Worm (Caenorhabditis elegans) whole organism, L4 larva: Measurements from ENCODE around the gene rec-8.
A peak's percentile ranks its signal among the peaks of the same experiment; 100 is the strongest.

ENCODE experiments used
- F49E8.2 ChIP-seq: sonication (generic microtip); optimal IDR thresholded peaks from 2 replicates; lab custom pipeline; 2016; ENCODE audit warnings: missing compliant biosample characterization, mild to moderate bottlenecking, missing genetic modification characterization, borderline replicate concordance
- Y48G9A.11 ChIP-seq: fragments of 200-800 bp; sonication (Bioruptor generic); IDR thresholded peaks from 2 replicates; pipeline ENCODE4 v1.3.6; 2022; ENCODE audit warnings: missing genetic modification reagents, missing genetic modification characterization, missing compliant biosample characterization
- aha-1 ChIP-seq: fragments of 150-350 bp; peaks from one replicate; lab custom pipeline; 2014; ENCODE audit warnings: missing biosample characterization, missing genetic modification characterization
- aly-2 ChIP-seq: sonication (generic microtip); optimal IDR thresholded peaks from 2 replicates; lab custom pipeline; 2018; ENCODE audit warnings: missing biosample characterization, missing genetic modification characterization
- arid-1 ChIP-seq: fragments of 200-800 bp; sonication (Bioruptor generic); conservative IDR thresholded peaks from 2 replicates; pipeline ENCODE4 v1.3.6; 2022; ENCODE audit warnings: missing genetic modification reagents, missing genetic modification characterization, missing compliant biosample characterization
- ces-1 ChIP-seq: fragments of 150-350 bp; sonication (generic microtip); optimal IDR thresholded peaks from 4 replicates; lab custom pipeline; 2014; ENCODE audit warnings: missing biosample characterization, missing genetic modification reagents, missing genetic modification characterization
- daf-16 ChIP-seq, 3 experiments: sonication (generic microtip); optimal IDR thresholded peaks; 2 replicates each; lab custom pipeline; 2016 to 2017; ENCODE audit warnings: missing genetic modification characterization in 3 of 3, missing genetic modification reagents in 3 of 3, mild to moderate bottlenecking in 2 of 3, missing compliant biosample characterization in 2 of 3, missing biosample characterization in 1 of 3, moderate library complexity in 1 of 3
- daf-19 ChIP-seq: fragments of 200-800 bp; sonication (Bioruptor generic); conservative IDR thresholded peaks from 2 replicates; pipeline ENCODE4 v1.3.6; 2022; ENCODE audit warnings: missing genetic modification characterization, missing compliant biosample characterization
- dmd-6 ChIP-seq: fragments of 200-800 bp; sonication (Bioruptor generic); IDR thresholded peaks from 2 replicates; pipeline ENCODE4 v1.3.6; 2022; ENCODE audit warnings: missing genetic modification reagents, missing genetic modification characterization, missing compliant biosample characterization
- dve-1 ChIP-seq: sonication (generic microtip); optimal IDR thresholded peaks from 2 replicates; lab custom pipeline; 2017; ENCODE audit warnings: antibody characterized with exemption, mild to moderate bottlenecking, missing genetic modification characterization, missing compliant biosample characterization; ENCODE audit not compliant: insufficient read depth
- hif-1 ChIP-seq, 2 experiments: sonication (generic microtip); optimal IDR thresholded peaks; 2 replicates each; lab custom pipeline; 2016 to 2017; ENCODE audit warnings: missing compliant biosample characterization in 2 of 2, missing genetic modification characterization in 2 of 2, missing genetic modification reagents in 2 of 2, missing genotype in 2 of 2, mild to moderate bottlenecking in 1 of 2
- hlh-11 ChIP-seq: fragments of 200-800 bp; sonication (Bioruptor generic); optimal IDR thresholded peaks from 2 replicates; lab custom pipeline; 2018; ENCODE audit warnings: mild to moderate bottlenecking, missing genetic modification characterization, missing compliant biosample characterization
- hlh-30 ChIP-seq: sonication (generic microtip); optimal IDR thresholded peaks from 2 replicates; lab custom pipeline; 2017; ENCODE audit warnings: antibody characterized with exemption, mild to moderate bottlenecking, missing genetic modification characterization, missing compliant biosample characterization; ENCODE audit not compliant: insufficient read depth
- lin-13 ChIP-seq: fragments of 150-350 bp; optimal IDR thresholded peaks from 2 replicates; lab custom pipeline; 2014; ENCODE audit warnings: missing biosample characterization, missing genetic modification reagents, missing genetic modification characterization
- lin-38 ChIP-seq: fragments of 200-800 bp; sonication (Bioruptor generic); IDR thresholded peaks from 2 replicates; pipeline ENCODE4 v1.3.6; 2022; ENCODE audit warnings: missing genetic modification reagents, missing genetic modification characterization, missing compliant biosample characterization
- lsy-2 ChIP-seq, 2 experiments: fragments of 150-350 bp in 1 of 2; sonication (generic microtip) in 1 of 2; optimal IDR thresholded peaks; 2 replicates each; lab custom pipeline; 2014 to 2017; ENCODE audit warnings: missing biosample characterization in 2 of 2, missing genetic modification characterization in 2 of 2
- mdl-1 ChIP-seq, 2 experiments: fragments of 150-350 bp in 1 of 2; sonication (generic microtip) in 1 of 2; optimal IDR thresholded peaks; 2 replicates each; lab custom pipeline; 2014 to 2017; ENCODE audit warnings: missing biosample characterization in 2 of 2, missing genetic modification characterization in 2 of 2
- mxl-2 ChIP-seq: fragments of 200-800 bp; sonication (Bioruptor generic); conservative IDR thresholded peaks from 2 replicates; pipeline ENCODE4 v1.3.6; 2022; ENCODE audit warnings: missing genetic modification reagents, missing genetic modification characterization, missing compliant biosample characterization
- mxl-3 ChIP-seq: fragments of 200-800 bp; sonication (Bioruptor generic); optimal IDR thresholded peaks from 2 replicates; lab custom pipeline; 2018; ENCODE audit warnings: mild to moderate bottlenecking, missing genetic modification characterization, missing compliant biosample characterization
- nhr-102 ChIP-seq: sonication (generic microtip); optimal IDR thresholded peaks from 2 replicates; lab custom pipeline; 2016; ENCODE audit warnings: mild to moderate bottlenecking, missing genetic modification characterization, moderate library complexity, missing compliant biosample characterization
- nhr-111 ChIP-seq: fragments of 200-800 bp; sonication (Bioruptor generic); optimal IDR thresholded peaks from 2 replicates; lab custom pipeline; 2018; ENCODE audit warnings: mild to moderate bottlenecking, missing genetic modification characterization, missing compliant biosample characterization
- nhr-28 ChIP-seq: fragments of 150-350 bp; optimal IDR thresholded peaks from 2 replicates; lab custom pipeline; 2014; ENCODE audit warnings: missing biosample characterization, missing genetic modification characterization
- nhr-48 ChIP-seq: sonication (generic microtip); optimal IDR thresholded peaks from 2 replicates; lab custom pipeline; 2016; ENCODE audit warnings: mild to moderate bottlenecking, missing genetic modification characterization, missing compliant biosample characterization
- nhr-76 ChIP-seq: fragments of 150-350 bp; optimal IDR thresholded peaks from 2 replicates; lab custom pipeline; 2014; ENCODE audit warnings: missing biosample characterization, missing genetic modification characterization
- nhr-77 ChIP-seq: fragments of 150-350 bp; optimal IDR thresholded peaks from 2 replicates; lab custom pipeline; 2014; ENCODE audit warnings: missing biosample characterization, missing genetic modification characterization
- php-3 ChIP-seq: fragments of 200-800 bp; sonication (Bioruptor generic); IDR thresholded peaks from 2 replicates; pipeline ENCODE4 v1.3.6; 2022; ENCODE audit warnings: missing genetic modification reagents, missing genetic modification characterization, missing compliant biosample characterization
- pqm-1 ChIP-seq: sonication (generic microtip); optimal IDR thresholded peaks from 2 replicates; lab custom pipeline; 2017; ENCODE audit warnings: missing biosample characterization, missing genetic modification characterization
- set-16 ChIP-seq: fragments of 200-800 bp; sonication (Bioruptor generic); IDR thresholded peaks from 2 replicates; pipeline ENCODE4 v1.3.6; 2022; ENCODE audit warnings: missing genetic modification reagents, missing genetic modification characterization, missing compliant biosample characterization
- snpc-1.2 ChIP-seq: fragments of 200-800 bp; sonication (Bioruptor generic); IDR thresholded peaks from 2 replicates; pipeline ENCODE4 v1.3.6; 2022; ENCODE audit warnings: missing genetic modification reagents, missing genetic modification characterization, missing compliant biosample characterization
- unc-130 ChIP-seq: sonication (generic microtip); optimal IDR thresholded peaks from 2 replicates; lab custom pipeline; 2016; ENCODE audit warnings: missing genetic modification reagents, missing genetic modification characterization, missing compliant biosample characterization
- unc-39 ChIP-seq: sonication (generic microtip); optimal IDR thresholded peaks from 2 replicates; lab custom pipeline; 2017; ENCODE audit warnings: missing biosample characterization, missing genetic modification characterization
- unc-62 ChIP-seq, 3 experiments: fragments of 150-350 bp in 1 of 3; sonication (generic microtip); optimal IDR thresholded peaks in 2 of 3; peaks in 1 of 3; 1 replicate in 1 of 3; 2 replicates in 2 of 3; lab custom pipeline; 2014 to 2017; ENCODE audit warnings: missing biosample characterization in 3 of 3, missing genetic modification characterization in 3 of 3, missing genetic modification reagents in 3 of 3, missing genotype in 1 of 3
- ztf-7 ChIP-seq: fragments of 150-350 bp; optimal IDR thresholded peaks from 2 replicates; lab custom pipeline; 2014; ENCODE audit warnings: missing biosample characterization, missing genetic modification characterization

Gene rec-8

ce11 chrIV:13353143-13353773 lies at the start of gene rec-8, which contains the start of gene mex-5:
Gene rec-8, minus strand, starts transcription at chrIV:13353193.
Gene mex-5, plus strand, starts transcription at chrIV:13353723.
- TF ChIP-seq snpc-1.2 (GFP tag; lab: Robert Waterston, UW) (peak; percentile 69), F49E8.2 (peak; percentile 22), unc-62 (GFP tag; optimal IDR thresholded peaks at IDR 0.05 in 1 of 2; lab: Kevin White, UChicago) (peak in 1 of 2 experiments; percentile 70), unc-62 (tag; optimal IDR thresholded peaks at IDR 0.05; lab: Kevin White, UChicago) (no peak), set-16 (no peak), unc-130 (GFP tag; lab: Kevin White, UChicago) (peak; percentile 91), Y48G9A.11 (GFP tag; lab: Robert Waterston, UW) (0 out of 2 replicates have a peak, but pooled peaks have one; percentile 8)

ce11 chrIV:13400456-13401364 lies 47.7 kb upstream of the rec-8 start, which contains the start of the genes memi-2 and cyp-31A5:
Gene memi-2, minus strand, starts transcription at chrIV:13400506.
Gene cyp-31A5, plus strand, starts transcription at chrIV:13401289.
- TF ChIP-seq ces-1 (no peak), unc-130 (GFP tag; lab: Kevin White, UChicago) (peak; percentile 19), unc-39 (no peak), unc-62 (GFP tag; optimal IDR thresholded peaks at IDR 0.05 in 1 of 2; lab: Kevin White, UChicago) (peak in 1 of 2 experiments; percentile 41), unc-62 (tag; optimal IDR thresholded peaks at IDR 0.05; lab: Kevin White, UChicago) (no peak), daf-19 (GFP tag; lab: Robert Waterston, UW) (no peak)

DNA sequence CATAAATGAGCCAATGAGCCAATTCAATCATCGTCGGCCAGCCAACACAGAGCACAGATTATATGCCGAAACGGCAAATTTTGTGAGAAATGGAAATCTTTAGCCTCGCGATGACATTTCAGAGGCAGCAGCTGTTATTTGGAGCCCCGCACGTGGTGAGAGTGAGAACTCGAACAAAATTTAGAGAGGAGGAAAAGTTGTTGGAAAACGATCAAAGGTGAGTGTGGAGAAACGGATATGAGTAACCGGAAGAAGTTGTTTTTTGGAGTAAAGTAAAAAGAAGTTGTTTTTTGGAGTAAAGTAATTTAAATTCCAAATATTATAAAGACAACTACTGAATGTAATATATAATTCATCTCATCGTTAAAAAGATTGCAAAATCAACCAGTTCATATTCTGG lies 45.7 kb upstream of the rec-8 start, which contains the start of gene Y62E10A.13:
TSS of gene Y62E10A.13 (minus strand) at position 326 of the 400 bp plus-strand sequence.
- peak; percentile 42; the same call in 1 of the 2 replicates for TF ChIP-seq lin-38 (GFP tag; lab: Robert Waterston, UW)
- TF ChIP-seq arid-1 (GFP tag; lab: Robert Waterston, UW): no peak
- TF ChIP-seq F49E8.2: peak; percentile 9

DNA sequence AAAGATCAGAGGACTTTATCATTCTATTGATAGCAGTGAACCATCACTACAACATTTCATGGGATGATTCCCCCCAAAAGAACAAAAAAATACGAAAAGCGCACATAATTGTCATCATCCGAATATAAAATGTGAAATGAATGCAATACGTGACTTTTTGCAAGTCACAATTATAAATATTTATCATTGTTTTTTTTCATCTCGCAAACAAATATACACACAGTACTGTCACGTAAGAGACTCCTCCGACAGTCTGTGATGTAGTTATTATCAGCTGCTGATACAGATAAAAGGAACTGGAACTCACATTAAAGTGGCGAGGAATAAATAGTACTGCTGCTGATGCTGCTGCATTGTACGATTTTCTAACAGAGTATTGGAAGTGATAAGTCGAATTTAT lies 43.4 kb upstream of the rec-8 start:
- no peak for TF ChIP-seq nhr-111 (GFP tag; lab: Kevin White, UChicago)
- peak; percentile 90 for TF ChIP-seq nhr-28
- peak; percentile 75 for TF ChIP-seq pqm-1 (tag; lab: Kevin White, UChicago)
- TF ChIP-seq dmd-6 (GFP tag; lab: Robert Waterston, UW): peak; percentile 60
- no peak for TF ChIP-seq aly-2 (tag; lab: Kevin White, UChicago)
- peak; percentile 64 for TF ChIP-seq hlh-30 (tag; lab: Kevin White, UChicago)
- TF ChIP-seq daf-16 (GFP tag; optimal IDR thresholded peaks at IDR 0.05; lab: Kevin White, UChicago): no peak
- peak; percentile 97 for TF ChIP-seq daf-16 (tag; optimal IDR thresholded peaks at IDR 0.05; lab: Kevin White, UChicago)
- peak; percentile 93 to 98 for TF ChIP-seq hif-1 (tag; optimal IDR thresholded peaks at IDR 0.05; lab: Kevin White, UChicago)
- no peak for TF ChIP-seq mxl-3 (GFP tag; lab: Kevin White, UChicago)
- no peak for TF ChIP-seq nhr-76 (tag; lab: Kevin White, UChicago)
- TF ChIP-seq php-3: peak; percentile 52; the same call in 1 of the 2 replicates
- TF ChIP-seq aha-1 (tag; lab: Kevin White, UChicago): peak; percentile 100
- peak; percentile 77 for TF ChIP-seq dve-1 (tag; lab: Kevin White, UChicago)
- TF ChIP-seq lsy-2 (tag; optimal IDR thresholded peaks at IDR 0.05; lab: Kevin White, UChicago): peak in 1 of 2 experiments; percentile 16
- TF ChIP-seq nhr-102 (tag; lab: Kevin White, UChicago): peak; percentile 35
- TF ChIP-seq nhr-77 (tag; lab: Kevin White, UChicago): no peak
- TF ChIP-seq Y48G9A.11 (GFP tag; lab: Robert Waterston, UW): no peak
- peak; percentile 65 for TF ChIP-seq hlh-11 (tag; lab: Kevin White, UChicago)
- TF ChIP-seq ztf-7 (tag; lab: Kevin White, UChicago): peak; percentile 21
- TF ChIP-seq nhr-48 (tag; lab: Kevin White, UChicago): peak; percentile 61
- TF ChIP-seq mdl-1 (tag; optimal IDR thresholded peaks at IDR 0.05; lab: Kevin White, UChicago): peak in 1 of 2 experiments; percentile 32
- TF ChIP-seq lin-13: no peak
- TF ChIP-seq mxl-2 (GFP tag; lab: Robert Waterston, UW): peak; percentile 59; the same call in 1 of the 2 replicates
- TF ChIP-seq, all 104 proteins: peak for 16
